Fruit fly (Drosophila melanogaster) whole organism, embryonic: Measurements from ENCODE around the gene CG1572.
A peak's percentile ranks its signal among the peaks of the same experiment; 100 is the strongest.

ENCODE experiments used
- Ada2b ChIP-seq: fragments of 200-800 bp; sonication (Bioruptor generic); IDR thresholded peaks from 2 replicates; pipeline ENCODE4 v1.3.6; 2022; ENCODE audit warnings: missing biosample characterization, missing genetic modification characterization
- Adf1 ChIP-seq: fragments of 200-800 bp; sonication (Bioruptor generic); IDR thresholded peaks from 2 replicates; pipeline ENCODE4 v1.3.6; 2022; ENCODE audit warnings: missing biosample characterization, missing genetic modification characterization
- B-H1 ChIP-seq: fragments of 200-800 bp; sonication (Bioruptor generic); IDR thresholded peaks from 3 replicates; pipeline ENCODE4 v1.3.6; 2022; ENCODE audit warnings: missing biosample characterization, missing genetic modification characterization
- Bteb2 ChIP-seq: fragments of 200-800 bp; sonication (Bioruptor generic); optimal IDR thresholded peaks from 2 replicates; lab custom pipeline; 2016; ENCODE audit warnings: missing biosample characterization, missing genetic modification characterization
- CG10959 ChIP-seq: fragments of 200-800 bp; sonication (Bioruptor generic); IDR thresholded peaks from 2 replicates; pipeline ENCODE4 v1.3.6; 2022; ENCODE audit warnings: missing biosample characterization, missing genetic modification characterization
- CG11456 ChIP-seq: fragments of 200-800 bp; sonication (Bioruptor generic); IDR thresholded peaks from 3 replicates; pipeline ENCODE4 v1.3.6; 2022; ENCODE audit warnings: missing biosample characterization, missing genetic modification characterization
- CG11560 ChIP-seq: fragments of 200-800 bp; sonication (Bioruptor generic); IDR thresholded peaks from 3 replicates; pipeline ENCODE4 v1.3.6; 2022; ENCODE audit warnings: missing biosample characterization, missing genetic modification characterization
- CG13287 ChIP-seq: fragments of 200-800 bp; sonication (Bioruptor generic); IDR thresholded peaks from 2 replicates; pipeline ENCODE4 v1.3.6; 2022; ENCODE audit warnings: missing biosample characterization, missing genetic modification characterization; ENCODE audit not compliant: partially characterized antibody
- CG15696 ChIP-seq: fragments of 200-800 bp; sonication (Bioruptor generic); optimal IDR thresholded peaks from 2 replicates; lab custom pipeline; 2019; ENCODE audit warnings: missing biosample characterization, mild to moderate bottlenecking, missing genetic modification characterization, moderate library complexity
- CG17829 ChIP-seq: fragments of 200-800 bp; optimal IDR thresholded peaks from 2 replicates; lab custom pipeline; 2019; ENCODE audit warnings: missing biosample characterization, mild to moderate bottlenecking, missing genetic modification characterization, moderate library complexity
- CG18262 ChIP-seq: fragments of 200-800 bp; optimal IDR thresholded peaks from 3 replicates; lab custom pipeline; 2019; ENCODE audit warnings: missing biosample characterization, mild to moderate bottlenecking, missing genetic modification characterization, moderate library complexity
- CG32772 ChIP-seq: fragments of 200-800 bp; sonication (Bioruptor generic); IDR thresholded peaks from 2 replicates; pipeline ENCODE4 v1.3.6; 2022; ENCODE audit warnings: missing biosample characterization, missing genetic modification characterization
- CG33213 ChIP-seq: fragments of 200-800 bp; sonication (Bioruptor generic); optimal IDR thresholded peaks from 3 replicates; lab custom pipeline; 2016; ENCODE audit warnings: missing biosample characterization, missing genetic modification characterization
- CG4854 ChIP-seq: fragments of 200-800 bp; sonication (Bioruptor generic); optimal IDR thresholded peaks from 2 replicates; lab custom pipeline; 2016; ENCODE audit warnings: missing biosample characterization, missing genetic modification characterization, inconsistent platforms
- CG6654 ChIP-seq: fragments of 200-800 bp; sonication (Bioruptor generic); optimal IDR thresholded peaks from 2 replicates; lab custom pipeline; 2017; ENCODE audit warnings: missing biosample characterization, mild to moderate bottlenecking, missing genetic modification characterization
- CG6765 ChIP-seq: fragments of 200-800 bp; sonication (Bioruptor generic); optimal IDR thresholded peaks from 3 replicates; lab custom pipeline; 2017; ENCODE audit warnings: missing biosample characterization, mild to moderate bottlenecking, missing genetic modification characterization
- CG7928 ChIP-seq: fragments of 200-800 bp; sonication (Bioruptor generic); optimal IDR thresholded peaks from 2 replicates; lab custom pipeline; 2017; ENCODE audit warnings: missing biosample characterization, mild to moderate bottlenecking, missing genetic modification characterization
- CG8089 ChIP-seq: fragments of 200-800 bp; sonication (Bioruptor generic); optimal IDR thresholded peaks from 3 replicates; lab custom pipeline; 2016; ENCODE audit warnings: missing biosample characterization, missing genetic modification characterization
- CG8478 ChIP-seq: fragments of >200 bp; optimal IDR thresholded peaks from 2 replicates; lab custom pipeline; 2018
- CG9817 ChIP-seq: fragments of 200-800 bp; sonication (Bioruptor generic); optimal IDR thresholded peaks from 2 replicates; lab custom pipeline; 2018; ENCODE audit warnings: missing biosample characterization, mild to moderate bottlenecking, missing genetic modification characterization, moderate library complexity
- CG9932 ChIP-seq: fragments of 200-800 bp; sonication (Bioruptor generic); IDR thresholded peaks from 2 replicates; pipeline ENCODE4 v1.3.6; 2022; ENCODE audit warnings: missing biosample characterization, missing genetic modification characterization
- Camta ChIP-seq: fragments of 200-800 bp; sonication (Bioruptor generic); optimal IDR thresholded peaks from 2 replicates; lab custom pipeline; 2016; ENCODE audit warnings: missing biosample characterization, missing genetic modification characterization
- CrebB ChIP-seq: fragments of 200-800 bp; sonication (Bioruptor generic); optimal IDR thresholded peaks from 3 replicates; lab custom pipeline; 2018; ENCODE audit warnings: missing biosample characterization, mild to moderate bottlenecking, missing genetic modification characterization
- Dfd ChIP-seq, 2 experiments: fragments of >200 bp; optimal IDR thresholded peaks; 2 replicates each; lab custom pipeline; 2017; ENCODE audit warnings: missing biosample characterization in 2 of 2, missing genetic modification characterization in 2 of 2
- Dip2 ChIP-seq: fragments of 200-800 bp; sonication (Bioruptor generic); IDR thresholded peaks from 2 replicates; pipeline ENCODE4 v1.3.6; 2022; ENCODE audit warnings: missing biosample characterization, missing genetic modification characterization
- Dll ChIP-seq: fragments of 200-800 bp; sonication (Bioruptor generic); IDR thresholded peaks from 4 replicates; pipeline ENCODE4 v1.3.6; 2022; ENCODE audit warnings: missing biosample characterization, missing genetic modification characterization; ENCODE audit not compliant: partially characterized antibody
- Doc3 ChIP-seq: fragments of 200-800 bp; sonication (Bioruptor generic); IDR thresholded peaks from 3 replicates; pipeline ENCODE4 v1.3.6; 2022; ENCODE audit warnings: missing biosample characterization, missing genetic modification characterization; ENCODE audit not compliant: partially characterized antibody
- Max ChIP-seq: fragments of 200-800 bp; sonication (Bioruptor generic); optimal IDR thresholded peaks from 2 replicates; lab custom pipeline; 2016; ENCODE audit warnings: missing biosample characterization, mild to moderate bottlenecking, missing genetic modification characterization
- Mes4 ChIP-seq: fragments of 200-800 bp; sonication (Bioruptor generic); optimal IDR thresholded peaks from 2 replicates; lab custom pipeline; 2016; ENCODE audit warnings: missing biosample characterization, missing genetic modification characterization
- NFAT ChIP-seq: fragments of 200-800 bp; sonication (Bioruptor generic); IDR thresholded peaks from 2 replicates; pipeline ENCODE4 v1.3.6; 2022; ENCODE audit warnings: missing biosample characterization, missing genetic modification characterization
- Nf-YC ChIP-seq: fragments of 200-800 bp; optimal IDR thresholded peaks from 3 replicates; lab custom pipeline; 2019; ENCODE audit warnings: missing biosample characterization, mild to moderate bottlenecking, missing genetic modification characterization, moderate library complexity
- NfI ChIP-seq: fragments of 200-800 bp; sonication (Bioruptor generic); optimal IDR thresholded peaks from 3 replicates; lab custom pipeline; 2018; ENCODE audit warnings: missing biosample characterization, mild to moderate bottlenecking, missing genetic modification characterization, moderate library complexity
- Side ChIP-seq: fragments of 200-800 bp; sonication (Bioruptor generic); optimal IDR thresholded peaks from 2 replicates; lab custom pipeline; 2016; ENCODE audit warnings: missing biosample characterization, missing genetic modification characterization
- Spps ChIP-seq: fragments of 200-800 bp; sonication (Bioruptor generic); optimal IDR thresholded peaks from 2 replicates; lab custom pipeline; 2018; ENCODE audit warnings: missing biosample characterization, mild to moderate bottlenecking, missing genetic modification characterization
- Xbp1 ChIP-seq: fragments of 200-800 bp; sonication (Bioruptor generic); optimal IDR thresholded peaks from 3 replicates; lab custom pipeline; 2016; ENCODE audit warnings: missing biosample characterization, mild to moderate bottlenecking, missing genetic modification characterization
- abd-A ChIP-seq: fragments of 200-800 bp; sonication (Bioruptor generic); optimal IDR thresholded peaks from 3 replicates; lab custom pipeline; 2019; ENCODE audit warnings: missing biosample characterization, mild to moderate bottlenecking, missing genetic modification characterization, moderate library complexity
- ac ChIP-seq: fragments of 200-800 bp; sonication (Bioruptor generic); optimal IDR thresholded peaks from 3 replicates; lab custom pipeline; 2017; ENCODE audit warnings: missing biosample characterization, mild to moderate bottlenecking, missing genetic modification characterization
- cas ChIP-seq: fragments of 200-800 bp; sonication (Bioruptor generic); IDR thresholded peaks from 2 replicates; pipeline ENCODE4 v1.3.6; 2022; ENCODE audit warnings: missing biosample characterization, missing genetic modification characterization
- chinmo ChIP-seq: fragments of 200-800 bp; sonication (Bioruptor generic); IDR thresholded peaks from 4 replicates; pipeline ENCODE4 v1.3.6; 2022; ENCODE audit warnings: missing biosample characterization, missing genetic modification characterization; ENCODE audit not compliant: partially characterized antibody
- fd102C ChIP-seq: fragments of 200-800 bp; sonication (Bioruptor generic); optimal IDR thresholded peaks from 2 replicates; lab custom pipeline; 2018; ENCODE audit warnings: missing biosample characterization, mild to moderate bottlenecking, missing genetic modification characterization, moderate library complexity
- fd3F ChIP-seq: fragments of 200-800 bp; sonication (Bioruptor generic); optimal IDR thresholded peaks from 2 replicates; lab custom pipeline; 2018; ENCODE audit warnings: missing biosample characterization, mild to moderate bottlenecking, missing genetic modification characterization, moderate library complexity
- fd96Cb ChIP-seq: fragments of 200-800 bp; sonication (Bioruptor generic); optimal IDR thresholded peaks from 2 replicates; lab custom pipeline; 2018; ENCODE audit warnings: missing biosample characterization, mild to moderate bottlenecking, missing genetic modification characterization, moderate library complexity
- gcm ChIP-seq: fragments of 200-800 bp; sonication (Bioruptor generic); optimal IDR thresholded peaks from 2 replicates; lab custom pipeline; 2019; ENCODE audit warnings: missing biosample characterization, mild to moderate bottlenecking, missing genetic modification characterization, moderate library complexity
- kay ChIP-seq: fragments of 200-800 bp; sonication (Bioruptor generic); optimal IDR thresholded peaks from 2 replicates; lab custom pipeline; 2016; ENCODE audit warnings: missing biosample characterization, missing genetic modification characterization
- maf-S ChIP-seq: fragments of 200-800 bp; sonication (Bioruptor generic); optimal IDR thresholded peaks from 2 replicates; lab custom pipeline; 2016; ENCODE audit warnings: missing biosample characterization, missing genetic modification characterization
- odd ChIP-seq: fragments of 200-800 bp; sonication (Bioruptor generic); optimal IDR thresholded peaks from 2 replicates; lab custom pipeline; 2017; ENCODE audit warnings: missing biosample characterization, mild to moderate bottlenecking, missing genetic modification characterization
- pan ChIP-seq, 4 experiments: fragments of >200 bp in 3 of 4; fragments of 200-800 bp in 1 of 4; sonication (Bioruptor generic) in 1 of 4; optimal IDR thresholded peaks in 3 of 4; IDR thresholded peaks in 1 of 4; 2 replicates each; pipeline versions ENCODE4 v1.3.6 to Lab custom; 2017 to 2022; ENCODE audit warnings: missing biosample characterization in 2 of 4, missing genetic modification characterization in 2 of 4, mixed read lengths in 1 of 4
- repo ChIP-seq: fragments of 200-800 bp; sonication (Bioruptor generic); optimal IDR thresholded peaks from 2 replicates; lab custom pipeline; 2016; ENCODE audit warnings: missing biosample characterization, missing genetic modification characterization
- sd ChIP-seq: fragments of 200-800 bp; sonication (Bioruptor generic); optimal IDR thresholded peaks from 3 replicates; lab custom pipeline; 2018; ENCODE audit warnings: missing biosample characterization, mild to moderate bottlenecking, missing genetic modification characterization, moderate library complexity
- sens ChIP-seq: fragments of 200-800 bp; sonication (Bioruptor generic); peaks from one replicate; lab custom pipeline; 2016; ENCODE audit warnings: missing biosample characterization, missing genetic modification characterization
- sim ChIP-seq: fragments of 200-800 bp; sonication (Bioruptor generic); IDR thresholded peaks from 2 replicates; pipeline ENCODE4 v1.3.6; 2022; ENCODE audit warnings: missing biosample characterization, missing genetic modification characterization
- stc ChIP-seq: fragments of 200-800 bp; sonication (Bioruptor generic); IDR thresholded peaks from 2 replicates; pipeline ENCODE4 v1.3.6; 2022; ENCODE audit warnings: missing biosample characterization, missing genetic modification characterization

Gene CG1572

DNA sequence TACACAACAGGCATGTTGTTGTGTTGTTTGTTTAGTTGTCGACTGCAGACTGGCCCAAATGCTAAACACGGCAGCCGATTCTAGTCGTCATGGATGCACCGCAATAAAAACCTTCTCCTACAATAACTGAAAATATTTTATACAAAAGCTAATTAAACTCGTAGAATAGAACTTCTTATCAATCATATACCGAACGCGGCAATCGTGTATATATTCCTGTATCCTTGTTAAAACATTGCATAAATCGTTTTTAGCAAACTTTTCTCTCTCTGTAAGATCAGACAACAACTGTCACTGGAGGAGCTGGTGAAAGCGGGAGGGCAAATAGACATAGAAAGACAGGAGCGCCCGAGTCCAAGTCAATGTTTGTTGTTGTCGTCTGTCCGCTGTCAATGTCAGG lies 9.8 kb downstream of the CG1572 start (continued):
- no peak for TF ChIP-seq abd-A
- TF ChIP-seq CG18262 = peak; percentile 69
- TF ChIP-seq Dll (GFP tag; lab: Robert Waterston, UW) = no peak
- TF ChIP-seq sens (GFP tag; lab: Kevin White, UChicago) = peak; percentile 90
- TF ChIP-seq Side (GFP tag; lab: Kevin White, UChicago) = peak; percentile 26
- TF ChIP-seq CG15696 (tag; lab: Kevin White, UChicago) = peak; percentile 37
- no peak for TF ChIP-seq CG32772 (GFP tag; lab: Robert Waterston, UW)
- TF ChIP-seq Spps (tag; lab: Kevin White, UChicago) = no peak
- TF ChIP-seq CG11456 (GFP tag; lab: Robert Waterston, UW) = no peak
- no peak for TF ChIP-seq Dfd (GFP tag; optimal IDR thresholded peaks at IDR 0.05; lab: Kevin White, UChicago)
- no peak for TF ChIP-seq NFAT (GFP tag; lab: Robert Waterston, UW)
- TF ChIP-seq CG11560 (tag; lab: Robert Waterston, UW) = no peak
- peak; percentile 31 for TF ChIP-seq Xbp1 (GFP tag; lab: Kevin White, UChicago)
- TF ChIP-seq Adf1 (GFP tag; lab: Robert Waterston, UW) = no peak
- no peak for TF ChIP-seq CG9817 (tag; lab: Kevin White, UChicago)
- no peak for TF ChIP-seq Mes4 (GFP tag; lab: Kevin White, UChicago)
- TF ChIP-seq ac (GFP tag; lab: Kevin White, UChicago) = no peak
- peak; percentile 46 for TF ChIP-seq Camta (GFP tag; lab: Kevin White, UChicago)
- TF ChIP-seq CrebB (tag; lab: Kevin White, UChicago) = no peak
- TF ChIP-seq CG33213 (GFP tag; lab: Kevin White, UChicago) = no peak
- TF ChIP-seq stc (GFP tag; lab: Robert Waterston, UW) = 0 out of 2 replicates have a peak, but pooled peaks have one; percentile 15
- TF ChIP-seq CG8089 (GFP tag; lab: Kevin White, UChicago) = peak; percentile 52
- TF ChIP-seq sd (tag; lab: Kevin White, UChicago) = no peak
- TF ChIP-seq Dip2 (GFP tag; lab: Robert Waterston, UW) = no peak
- TF ChIP-seq sim = no peak
- TF ChIP-seq CG8478 = no peak
- no peak for TF ChIP-seq CG6765 (GFP tag; lab: Kevin White, UChicago)
- no peak for TF ChIP-seq NfI
- no peak for TF ChIP-seq CG6654 (GFP tag; lab: Kevin White, UChicago)
- peak; percentile 39 for TF ChIP-seq CG17829
- no peak for TF ChIP-seq Bteb2 (GFP tag; lab: Kevin White, UChicago)
- no peak for TF ChIP-seq fd102C (GFP tag; lab: Kevin White, UChicago)
- no peak for TF ChIP-seq B-H1
- TF ChIP-seq maf-S (GFP tag; lab: Kevin White, UChicago) = no peak
- TF ChIP-seq cas (GFP tag; lab: Robert Waterston, UW) = no peak
- TF ChIP-seq repo = peak; percentile 38
- no peak for TF ChIP-seq fd3F (GFP tag; lab: Kevin White, UChicago)
- no peak for TF ChIP-seq chinmo (GFP tag; lab: Robert Waterston, UW)
- no peak for TF ChIP-seq CG9932 (GFP tag; lab: Robert Waterston, UW)
- TF ChIP-seq CG4854 (GFP tag; lab: Kevin White, UChicago) = no peak
- TF ChIP-seq Doc3 (GFP tag; lab: Robert Waterston, UW) = no peak
- TF ChIP-seq odd (GFP tag; lab: Kevin White, UChicago) = peak; percentile 4
- TF ChIP-seq CG13287 = no peak
- TF ChIP-seq Max (GFP tag; lab: Kevin White, UChicago) = peak; percentile 15
- no peak for TF ChIP-seq gcm (GFP tag; lab: Kevin White, UChicago)
- peak; percentile 46 for TF ChIP-seq fd96Cb (tag; lab: Kevin White, UChicago)
- no peak for TF ChIP-seq kay (GFP tag; lab: Kevin White, UChicago)
- TF ChIP-seq Ada2b (GFP tag; lab: Robert Waterston, UW) = no peak
- TF ChIP-seq Nf-YC (tag; lab: Kevin White, UChicago) = no peak
- no peak for TF ChIP-seq pan (optimal IDR thresholded peaks at IDR 0.05; lab: Kevin White, UChicago)
- TF ChIP-seq pan (GFP tag; optimal IDR thresholded peaks at IDR 0.05 in 1 of 2, IDR thresholded peaks at IDR 0.05 in 1 of 2) = no peak
- TF ChIP-seq CG7928 (GFP tag; lab: Kevin White, UChicago) = no peak
- TF ChIP-seq CG10959 (GFP tag; lab: Robert Waterston, UW) = peak; percentile 31; the same call in 1 of the 2 replicates
